Fruit fly (Drosophila melanogaster) whole organism, embryonic: ENCODE results near the gene CG18649.

Source experiments
- CG10366 ChIP-seq: fragments of 200-800 bp; sonication (Bioruptor generic); IDR thresholded peaks from 2 replicates; pipeline ENCODE4 v1.3.6; 2022; ENCODE audit warnings: missing biosample characterization, missing genetic modification characterization
- CG12071 ChIP-seq: fragments of 200-800 bp; sonication (Bioruptor generic); optimal IDR thresholded peaks from 3 replicates; lab custom pipeline; 2018; ENCODE audit warnings: missing biosample characterization, mild to moderate bottlenecking, missing genetic modification characterization
- CG12744 ChIP-seq: fragments of 200-800 bp; sonication (Bioruptor generic); optimal IDR thresholded peaks from 2 replicates; lab custom pipeline; 2016; ENCODE audit warnings: missing biosample characterization, missing genetic modification characterization
- CG13775 ChIP-seq: fragments of 200-800 bp; sonication (Bioruptor generic); optimal IDR thresholded peaks from 3 replicates; lab custom pipeline; 2017; ENCODE audit warnings: missing biosample characterization, mild to moderate bottlenecking, missing genetic modification characterization
- CG15073 ChIP-seq: fragments of 200-800 bp; sonication (Bioruptor generic); optimal IDR thresholded peaks from 2 replicates; lab custom pipeline; 2016; ENCODE audit warnings: missing biosample characterization, missing genetic modification characterization
- CG15601 ChIP-seq: fragments of 200-800 bp; sonication (Bioruptor generic); optimal IDR thresholded peaks from 3 replicates; lab custom pipeline; 2019; ENCODE audit warnings: missing biosample characterization, mild to moderate bottlenecking, missing genetic modification characterization, moderate library complexity
- CG1603 ChIP-seq: fragments of 200-800 bp; sonication (Bioruptor generic); optimal IDR thresholded peaks from 2 replicates; lab custom pipeline; 2019; ENCODE audit warnings: missing biosample characterization, mild to moderate bottlenecking, missing genetic modification characterization, moderate library complexity
- CG1647 ChIP-seq: fragments of 200-800 bp; sonication (Bioruptor generic); optimal IDR thresholded peaks from 3 replicates; lab custom pipeline; 2016; ENCODE audit warnings: missing biosample characterization, missing genetic modification characterization
- CG16813 ChIP-seq: fragments of 200-800 bp; sonication (Bioruptor generic); IDR thresholded peaks from 3 replicates; pipeline ENCODE4 v1.3.6; 2022; ENCODE audit warnings: missing biosample characterization, missing genetic modification characterization; ENCODE audit not compliant: partially characterized antibody
- CG16815 ChIP-seq: fragments of 200-800 bp; sonication (Bioruptor generic); optimal IDR thresholded peaks from 3 replicates; lab custom pipeline; 2017; ENCODE audit warnings: missing biosample characterization, mild to moderate bottlenecking, missing genetic modification characterization
- CG17568 ChIP-seq: fragments of 200-800 bp; sonication (Bioruptor generic); optimal IDR thresholded peaks from 2 replicates; lab custom pipeline; 2018; ENCODE audit warnings: missing biosample characterization, mild to moderate bottlenecking, missing genetic modification characterization, moderate library complexity
- CG1792 ChIP-seq: fragments of 200-800 bp; sonication (Bioruptor generic); optimal IDR thresholded peaks from 2 replicates; lab custom pipeline; 2016; ENCODE audit warnings: missing biosample characterization, missing genetic modification characterization
- CG18011 ChIP-seq: fragments of 200-800 bp; sonication (Bioruptor generic); optimal IDR thresholded peaks from 2 replicates; lab custom pipeline; 2017; ENCODE audit warnings: missing biosample characterization, missing genetic modification characterization, mild to moderate bottlenecking, moderate library complexity, missing genotype
- CG18764 ChIP-seq: fragments of 200-800 bp; sonication (Bioruptor generic); optimal IDR thresholded peaks from 3 replicates; lab custom pipeline; 2016; ENCODE audit warnings: missing biosample characterization, missing genetic modification characterization
- CG2199 ChIP-seq: fragments of 200-800 bp; sonication (Bioruptor generic); IDR thresholded peaks from 3 replicates; pipeline ENCODE4 v1.3.6; 2022; ENCODE audit warnings: missing biosample characterization, missing genetic modification characterization
- CG42726 ChIP-seq: fragments of 200-800 bp; sonication (Bioruptor generic); IDR thresholded peaks from 2 replicates; pipeline ENCODE4 v1.3.6; 2022; ENCODE audit warnings: missing biosample characterization, missing genetic modification characterization; ENCODE audit not compliant: partially characterized antibody
- CG4404 ChIP-seq: fragments of 200-800 bp; sonication (Bioruptor generic); IDR thresholded peaks from 2 replicates; pipeline ENCODE4 v1.3.6; 2022; ENCODE audit warnings: missing biosample characterization, missing genetic modification characterization
- CG4617 ChIP-seq: fragments of 200-800 bp; sonication (Bioruptor generic); optimal IDR thresholded peaks from 3 replicates; lab custom pipeline; 2016; ENCODE audit warnings: missing biosample characterization, missing genetic modification characterization, borderline replicate concordance
- CG4707 ChIP-seq: fragments of 200-800 bp; sonication (Bioruptor generic); optimal IDR thresholded peaks from 2 replicates; lab custom pipeline; 2018; ENCODE audit warnings: missing biosample characterization, mild to moderate bottlenecking, missing genetic modification characterization, moderate library complexity
- CG8388 ChIP-seq: fragments of 200-800 bp; sonication (Bioruptor generic); optimal IDR thresholded peaks from 2 replicates; lab custom pipeline; 2019; ENCODE audit warnings: missing biosample characterization, mild to moderate bottlenecking, missing genetic modification characterization, moderate library complexity
- CG9437 ChIP-seq: fragments of 200-800 bp; sonication (Bioruptor generic); optimal IDR thresholded peaks from 2 replicates; lab custom pipeline; 2018; ENCODE audit warnings: missing biosample characterization, mild to moderate bottlenecking, missing genetic modification characterization
- CG9932 ChIP-seq: fragments of 200-800 bp; sonication (Bioruptor generic); IDR thresholded peaks from 2 replicates; pipeline ENCODE4 v1.3.6; 2022; ENCODE audit warnings: missing biosample characterization, missing genetic modification characterization
- CkIIα-i1 ChIP-seq: fragments of 200-800 bp; sonication (Bioruptor generic); IDR thresholded peaks from 2 replicates; pipeline ENCODE4 v1.3.6; 2022; ENCODE audit warnings: missing biosample characterization, missing genetic modification characterization
- CrebB ChIP-seq: fragments of 200-800 bp; sonication (Bioruptor generic); optimal IDR thresholded peaks from 3 replicates; lab custom pipeline; 2018; ENCODE audit warnings: missing biosample characterization, mild to moderate bottlenecking, missing genetic modification characterization
- Dip2 ChIP-seq: fragments of 200-800 bp; sonication (Bioruptor generic); IDR thresholded peaks from 2 replicates; pipeline ENCODE4 v1.3.6; 2022; ENCODE audit warnings: missing biosample characterization, missing genetic modification characterization
- Drgx ChIP-seq: fragments of 200-800 bp; sonication (Bioruptor generic); IDR thresholded peaks from 2 replicates; pipeline ENCODE4 v1.3.6; 2022; ENCODE audit warnings: missing biosample characterization, missing genetic modification characterization
- Fer1 ChIP-seq: fragments of 200-800 bp; sonication (Bioruptor generic); optimal IDR thresholded peaks from 2 replicates; lab custom pipeline; 2017; ENCODE audit warnings: missing biosample characterization, mild to moderate bottlenecking, missing genetic modification characterization
- Fer2 ChIP-seq: fragments of 200-800 bp; sonication (Bioruptor generic); optimal IDR thresholded peaks from 2 replicates; lab custom pipeline; 2018; ENCODE audit warnings: missing biosample characterization, mild to moderate bottlenecking, missing genetic modification characterization, moderate library complexity
- HHEX ChIP-seq: fragments of 200-800 bp; sonication (Bioruptor generic); optimal IDR thresholded peaks from 3 replicates; lab custom pipeline; 2017; ENCODE audit warnings: missing biosample characterization, mild to moderate bottlenecking, missing genetic modification characterization, missing genetic modification reagents
- Hr39 ChIP-seq: fragments of >200 bp; optimal IDR thresholded peaks from 2 replicates; lab custom pipeline; 2017
- NK7.1 ChIP-seq: fragments of 200-800 bp; sonication (Bioruptor generic); optimal IDR thresholded peaks from 3 replicates; lab custom pipeline; 2016; ENCODE audit warnings: missing biosample characterization, missing genetic modification characterization
- Scr ChIP-seq: fragments of 200-800 bp; sonication (Bioruptor generic); IDR thresholded peaks from 2 replicates; pipeline ENCODE4 v1.3.6; 2022; ENCODE audit warnings: missing biosample characterization, missing genetic modification characterization; ENCODE audit not compliant: partially characterized antibody
- Sox102F ChIP-seq: fragments of 200-800 bp; sonication (Bioruptor generic); optimal IDR thresholded peaks from 2 replicates; lab custom pipeline; 2018; ENCODE audit warnings: missing biosample characterization, mild to moderate bottlenecking, missing genetic modification characterization, moderate library complexity
- Tbp ChIP-seq: fragments of >200 bp; optimal IDR thresholded peaks from 2 replicates; lab custom pipeline; 2018; ENCODE audit warnings: missing biosample characterization, missing genetic modification characterization
- YL-1 ChIP-seq: fragments of 200-800 bp; sonication (Bioruptor generic); optimal IDR thresholded peaks from 3 replicates; lab custom pipeline; 2017; ENCODE audit warnings: missing biosample characterization, mild to moderate bottlenecking, missing genetic modification characterization
- caup ChIP-seq: fragments of 200-800 bp; sonication (Bioruptor generic); optimal IDR thresholded peaks from 3 replicates; lab custom pipeline; 2017; ENCODE audit warnings: missing biosample characterization, mild to moderate bottlenecking, missing genetic modification characterization, moderate library complexity; ENCODE audit not compliant: severe bottlenecking
- crc ChIP-seq: fragments of 200-800 bp; sonication (Bioruptor generic); optimal IDR thresholded peaks from 2 replicates; lab custom pipeline; 2016; ENCODE audit warnings: missing biosample characterization, missing genetic modification characterization
- dimm ChIP-seq: fragments of 200-800 bp; sonication (Bioruptor generic); IDR thresholded peaks from 2 replicates; pipeline ENCODE4 v1.3.6; 2022; ENCODE audit warnings: missing biosample characterization, missing genetic modification characterization
- dmrt11E ChIP-seq: fragments of 200-800 bp; sonication (Bioruptor generic); optimal IDR thresholded peaks from 3 replicates; lab custom pipeline; 2018; ENCODE audit warnings: missing biosample characterization, mild to moderate bottlenecking, missing genetic modification characterization, moderate library complexity
- gem ChIP-seq: fragments of 200-800 bp; sonication (Bioruptor generic); optimal IDR thresholded peaks from 2 replicates; lab custom pipeline; 2019; ENCODE audit warnings: missing biosample characterization, mild to moderate bottlenecking, missing genetic modification characterization, moderate library complexity
- grau ChIP-seq: fragments of 200-800 bp; optimal IDR thresholded peaks from 3 replicates; lab custom pipeline; 2019; ENCODE audit warnings: missing biosample characterization, mild to moderate bottlenecking, missing genetic modification characterization, moderate library complexity
- h ChIP-seq: fragments of >200 bp; optimal IDR thresholded peaks from 2 replicates; lab custom pipeline; 2017
- ham ChIP-seq: fragments of 200-800 bp; sonication (Bioruptor generic); IDR thresholded peaks from 2 replicates; pipeline ENCODE4 v1.3.6; 2022; ENCODE audit warnings: missing biosample characterization, missing genetic modification characterization
- hth ChIP-seq: fragments of >200 bp; optimal IDR thresholded peaks from 2 replicates; lab custom pipeline; 2017; ENCODE audit warnings: inconsistent platforms
- knrl ChIP-seq: fragments of 200-800 bp; sonication (Bioruptor generic); IDR thresholded peaks from 3 replicates; pipeline ENCODE4 v1.3.6; 2022; ENCODE audit warnings: missing biosample characterization, missing genetic modification characterization; ENCODE audit not compliant: partially characterized antibody
- luna ChIP-seq: fragments of 200-800 bp; sonication (Bioruptor generic); optimal IDR thresholded peaks from 2 replicates; lab custom pipeline; 2016; ENCODE audit warnings: missing biosample characterization, missing genetic modification characterization
- nerfin-1 ChIP-seq: fragments of 200-800 bp; sonication (Bioruptor generic); optimal IDR thresholded peaks from 3 replicates; lab custom pipeline; 2019; ENCODE audit warnings: missing biosample characterization, mild to moderate bottlenecking, missing genetic modification characterization, moderate library complexity
- sc ChIP-seq, 3 experiments: fragments of >200 bp in 2 of 3; fragments of 200-800 bp in 1 of 3; sonication (Bioruptor generic) in 1 of 3; optimal IDR thresholded peaks; 2 replicates in 2 of 3; 3 replicates in 1 of 3; lab custom pipeline; 2017; ENCODE audit warnings: mild to moderate bottlenecking in 1 of 3, missing biosample characterization in 1 of 3, missing genetic modification characterization in 1 of 3, missing genetic modification reagents in 1 of 3
- sna ChIP-seq: fragments of 200-800 bp; sonication (Bioruptor generic); IDR thresholded peaks from 2 replicates; pipeline ENCODE4 v1.3.6; 2022; ENCODE audit warnings: missing biosample characterization, missing genetic modification characterization; ENCODE audit not compliant: partially characterized antibody
- wor ChIP-seq: fragments of 200-800 bp; sonication (Bioruptor generic); IDR thresholded peaks from 2 replicates; pipeline ENCODE4 v1.3.6; 2022; ENCODE audit warnings: missing biosample characterization, missing genetic modification characterization

Gene CG18649

dm6 chr3L:15094589-15095288, 40.8 kb upstream of the CG18649 start, which contains the start of the genes sstn, Plp and GlyRS (continued):
- TF ChIP-seq CG9437 (GFP tag; lab: Kevin White, UChicago) = no peak
- no peak for TF ChIP-seq CG17568
- TF ChIP-seq Hr39 = no peak
- TF ChIP-seq CG16813 = no peak
- no peak for TF ChIP-seq Dip2 (GFP tag; lab: Robert Waterston, UW)
- no peak for TF ChIP-seq CG12071 (GFP tag; lab: Kevin White, UChicago)
- peak; percentile 39 for TF ChIP-seq sna
- peak; percentile 42 for TF ChIP-seq CG13775
- no peak for TF ChIP-seq dimm
- TF ChIP-seq Tbp (GFP tag; lab: Kevin White, UChicago) = no peak
- no peak for TF ChIP-seq NK7.1 (GFP tag; lab: Kevin White, UChicago)
- peak; percentile 33 for TF ChIP-seq CG15601 (tag; lab: Kevin White, UChicago)
- TF ChIP-seq CG12744 = no peak
- no peak for TF ChIP-seq crc (GFP tag; lab: Kevin White, UChicago)
- no peak for TF ChIP-seq CG1792 (GFP tag; lab: Kevin White, UChicago)
- TF ChIP-seq CkIIα-i1 (GFP tag; lab: Robert Waterston, UW) = no peak
- TF ChIP-seq hth (lab: Kevin White, UChicago) = no peak
- peak; percentile 57 for TF ChIP-seq grau
- TF ChIP-seq ham (GFP tag; lab: Robert Waterston, UW) = no peak
- TF ChIP-seq Fer2 = no peak
- TF ChIP-seq CG4617 = peak; percentile 35
- no peak for TF ChIP-seq CG15073
- no peak for TF ChIP-seq CG42726 (GFP tag; lab: Robert Waterston, UW)
- TF ChIP-seq CG8388 (GFP tag; lab: Kevin White, UChicago) = no peak
- peak; percentile 59 for TF ChIP-seq gem (tag; lab: Kevin White, UChicago)
- TF ChIP-seq wor (GFP tag; lab: Robert Waterston, UW) = no peak
- TF ChIP-seq CG18764 (GFP tag; lab: Kevin White, UChicago) = no peak
- no peak for TF ChIP-seq CrebB (tag; lab: Kevin White, UChicago)
- no peak for TF ChIP-seq CG10366 (GFP tag; lab: Robert Waterston, UW)
- no peak for TF ChIP-seq CG16815 (GFP tag; lab: Kevin White, UChicago)
- TF ChIP-seq knrl (GFP tag; lab: Robert Waterston, UW) = no peak
- no peak for TF ChIP-seq CG1647
- peak; percentile 32 for TF ChIP-seq Fer1 (GFP tag; lab: Kevin White, UChicago)
- no peak for TF ChIP-seq CG9932 (GFP tag; lab: Robert Waterston, UW)
- no peak for TF ChIP-seq Drgx (GFP tag; lab: Robert Waterston, UW)
- no peak for TF ChIP-seq h (lab: Kevin White, UChicago)
- no peak for TF ChIP-seq nerfin-1 (tag; lab: Kevin White, UChicago)
- TF ChIP-seq YL-1 = peak; percentile 42
- no peak for TF ChIP-seq caup
- TF ChIP-seq HHEX = no peak
- TF ChIP-seq dmrt11E (tag; lab: Kevin White, UChicago) = peak; percentile 36
- no peak for TF ChIP-seq luna (GFP tag; lab: Kevin White, UChicago)
- no peak for TF ChIP-seq CG18011
- TF ChIP-seq CG4707 = no peak
- TF ChIP-seq sc (optimal IDR thresholded peaks at IDR 0.05; lab: Kevin White, UChicago) = no peak
- TF ChIP-seq sc (GFP tag; optimal IDR thresholded peaks at IDR 0.05; lab: Kevin White, UChicago) = peak; percentile 26
- no peak for TF ChIP-seq Sox102F
- no peak for TF ChIP-seq CG4404 (GFP tag; lab: Robert Waterston, UW)
- peak; percentile 45 for TF ChIP-seq Scr (GFP tag; lab: Robert Waterston, UW)
- TF ChIP-seq CG1603 (tag; lab: Kevin White, UChicago) = no peak
- TF ChIP-seq CG2199 = no peak
